Fruit fly (Drosophila melanogaster): Measurements from ENCODE around the gene UQCR-Q.

dm6 chr3L:17473889-17474288 lies 672 bp upstream of the UQCR-Q start:
- TF ChIP-seq CG8478 (optimal IDR thresholded peaks at IDR 0.05) = no peak
- no peak for TF ChIP-seq usp (GFP tag; optimal IDR thresholded peaks at IDR 0.05)
- TF ChIP-seq psq (optimal IDR thresholded peaks at IDR 0.05) = no peak
- TF ChIP-seq Dll (optimal IDR thresholded peaks at IDR 0.05) = no peak
- TF ChIP-seq pan (optimal IDR thresholded peaks at IDR 0.05) = no peak
